Fruit fly (Drosophila melanogaster): ENCODE results near the gene Hmgcr.
A peak's percentile ranks its signal among the peaks of the same experiment; 100 is the strongest.

The Hmgcr gene

DNA sequence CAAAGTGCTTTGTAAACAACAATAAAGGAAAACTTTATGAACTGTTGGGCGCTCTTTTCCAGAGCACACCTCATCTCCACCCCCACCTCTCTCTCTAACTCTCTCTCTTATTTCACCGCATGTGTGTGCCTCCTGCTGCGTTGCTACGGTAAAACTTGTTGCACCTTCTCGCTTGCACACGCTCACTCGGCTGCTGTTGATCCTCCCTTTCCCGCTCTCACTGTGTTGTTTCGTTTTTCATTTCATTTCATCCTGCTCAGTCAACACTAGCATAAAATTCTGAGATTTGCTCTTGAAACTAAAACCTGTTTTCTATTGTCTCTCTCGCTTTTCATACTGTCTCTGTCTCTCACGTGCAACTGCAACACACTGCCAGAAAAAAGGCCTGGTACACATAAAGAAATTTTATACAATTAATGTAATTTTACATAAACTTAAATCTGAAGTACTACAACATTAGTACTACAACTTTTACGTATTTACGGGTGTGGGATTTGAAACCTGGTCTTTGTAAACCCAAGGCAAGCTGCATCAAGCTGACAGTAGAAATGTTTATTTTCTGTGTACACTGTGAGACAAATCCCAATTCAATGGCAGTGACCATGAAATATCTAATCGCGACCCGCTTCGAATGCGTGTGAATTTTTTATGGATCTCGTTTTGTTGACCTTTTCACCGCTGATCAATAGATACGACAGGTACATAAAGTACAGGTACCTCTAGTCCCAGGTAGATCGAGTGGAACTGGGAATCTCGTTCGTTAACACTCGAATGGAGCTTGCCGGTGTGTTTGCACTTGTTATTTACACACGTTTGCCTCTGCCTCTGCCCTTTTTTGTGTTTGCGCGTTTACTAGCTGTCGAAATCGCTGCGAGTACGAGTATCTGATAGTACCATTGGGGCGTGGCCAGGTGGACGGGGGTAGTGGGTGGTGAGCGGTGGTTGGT lies 49.6 kb downstream of the Hmgcr start (continued):
- TF ChIP-seq CG12299 (tag; optimal IDR thresholded peaks at IDR 0.05) (peak; percentile 76), sens-2 (GFP tag; IDR thresholded peaks at IDR 0.05) (peak; percentile 62), TFAM (GFP tag; optimal IDR thresholded peaks at IDR 0.05) (peak; percentile 61), CG7928 (GFP tag; optimal IDR thresholded peaks at IDR 0.05) (peak; percentile 12), CG6272 (GFP tag; IDR thresholded peaks at IDR 0.05) (peak; percentile 76), seq (GFP tag; IDR thresholded peaks at IDR 0.05) (peak; percentile 30; the same call in 1 of the 2 replicates), CG12942 (GFP tag; optimal IDR thresholded peaks at IDR 0.05) (peak; percentile 81), bbx (GFP tag; IDR thresholded peaks at IDR 0.05; ENCODE audit: partially characterized antibody) (no peak), salm (tag; optimal IDR thresholded peaks at IDR 0.05) (peak; percentile 58), stwl (tag; optimal IDR thresholded peaks at IDR 0.05) (peak; percentile 57), nmo (GFP tag; optimal IDR thresholded peaks at IDR 0.05) (peak; percentile 95), CG2875 (GFP tag; optimal IDR thresholded peaks at IDR 0.05) (peak; percentile 93), tx (GFP tag; optimal IDR thresholded peaks at IDR 0.05) (peak; percentile 72), ato (GFP tag; IDR thresholded peaks at IDR 0.05; ENCODE audit: partially characterized antibody) (no peak), ci (GFP tag; IDR thresholded peaks at IDR 0.05) (peak; percentile 90), ERR (GFP tag; optimal IDR thresholded peaks at IDR 0.05) (no peak), schlank (tag; optimal IDR thresholded peaks at IDR 0.05) (peak; percentile 74), ara (GFP tag; IDR thresholded peaks at IDR 0.05) (peak; percentile 93), NK7.1 (GFP tag; optimal IDR thresholded peaks at IDR 0.05) (peak; percentile 68), jumu (GFP tag; optimal IDR thresholded peaks at IDR 0.05) (peak; percentile 78), lmd (GFP tag; IDR thresholded peaks at IDR 0.05) (peak; percentile 80), Hr3 (GFP tag; optimal IDR thresholded peaks at IDR 0.05) (peak; percentile 89), Mes4 (GFP tag; optimal IDR thresholded peaks at IDR 0.05) (peak; percentile 84), pb (GFP tag; optimal IDR thresholded peaks at IDR 0.05) (peak; percentile 76), tna (GFP tag; IDR thresholded peaks at IDR 0.05; ENCODE audit: partially characterized antibody) (no peak), lbe (GFP tag; optimal IDR thresholded peaks at IDR 0.05) (peak; percentile 73), chm (GFP tag; IDR thresholded peaks at IDR 0.05) (peak; percentile 71), wor (GFP tag; IDR thresholded peaks at IDR 0.05) (peak; percentile 73), CG4424 (GFP tag; optimal IDR thresholded peaks at IDR 0.05) (peak; percentile 92), shn (GFP tag; optimal IDR thresholded peaks at IDR 0.05) (peak; percentile 54), eve (GFP tag; optimal IDR thresholded peaks at IDR 0.05) (peak in 1 of 2 experiments; percentile 77), trh (GFP tag; optimal IDR thresholded peaks at IDR 0.05) (peak; percentile 75), CoRest (tag; optimal IDR thresholded peaks at IDR 0.05) (peak; percentile 89), CG10959 (GFP tag; IDR thresholded peaks at IDR 0.05) (peak; percentile 94), CG1647 (GFP tag; optimal IDR thresholded peaks at IDR 0.05) (peak; percentile 77), Dad (GFP tag; optimal IDR thresholded peaks at IDR 0.05) (peak; percentile 36), CG32767 (GFP tag; IDR thresholded peaks at IDR 0.05) (peak; percentile 66; the same call in 1 of the 2 replicates), gce (GFP tag; IDR thresholded peaks at IDR 0.05) (peak; percentile 58; the same call in 2 of the 3 replicates), cas (GFP tag; IDR thresholded peaks at IDR 0.05) (no peak), cg (GFP tag; optimal IDR thresholded peaks at IDR 0.05) (peak; percentile 36), pum (GFP tag; optimal IDR thresholded peaks at IDR 0.05) (peak; percentile 90), D19A (tag; optimal IDR thresholded peaks at IDR 0.05) (peak; percentile 91), CG2120 (GFP tag; optimal IDR thresholded peaks at IDR 0.05) (peak; percentile 23), inv (GFP tag; IDR thresholded peaks at IDR 0.05; ENCODE audit: partially characterized antibody) (no peak), Med (GFP tag) (peak; percentile 91), nerfin-1 (tag; optimal IDR thresholded peaks at IDR 0.05) (peak; percentile 82), CG7987 (GFP tag; optimal IDR thresholded peaks at IDR 0.05) (peak; percentile 88), CG9215 (GFP tag; IDR thresholded peaks at IDR 0.05) (peak; percentile 50), CG10147 (GFP tag; optimal IDR thresholded peaks at IDR 0.05) (peak; percentile 1)
